Fruit fly (Drosophila melanogaster) whole organism, embryonic: ENCODE results near the gene CG43059.

Experiments
- ATbp ChIP-seq: fragments of 200-800 bp; sonication (Bioruptor generic); optimal IDR thresholded peaks from 2 replicates; lab custom pipeline; 2017; ENCODE audit warnings: missing biosample characterization, mild to moderate bottlenecking, missing genetic modification characterization, missing genetic modification reagents
- Bdp1 ChIP-seq: fragments of 200-800 bp; sonication (Bioruptor generic); optimal IDR thresholded peaks from 3 replicates; lab custom pipeline; 2016; ENCODE audit warnings: missing biosample characterization, missing genetic modification characterization
- CG10267 ChIP-seq: fragments of 200-800 bp; sonication (Bioruptor generic); optimal IDR thresholded peaks from 2 replicates; lab custom pipeline; 2018; ENCODE audit warnings: missing biosample characterization, mild to moderate bottlenecking, missing genetic modification characterization, moderate library complexity
- CG10274 ChIP-seq: fragments of 200-800 bp; sonication (Bioruptor generic); optimal IDR thresholded peaks from 3 replicates; lab custom pipeline; 2017; ENCODE audit warnings: missing biosample characterization, mild to moderate bottlenecking, missing genetic modification characterization
- CG10431 ChIP-seq: fragments of 200-800 bp; sonication (Bioruptor generic); optimal IDR thresholded peaks from 3 replicates; lab custom pipeline; 2018; ENCODE audit warnings: missing biosample characterization, mild to moderate bottlenecking, missing genetic modification characterization
- CG12071 ChIP-seq: fragments of 200-800 bp; sonication (Bioruptor generic); optimal IDR thresholded peaks from 3 replicates; lab custom pipeline; 2018; ENCODE audit warnings: missing biosample characterization, mild to moderate bottlenecking, missing genetic modification characterization
- CG12155 ChIP-seq: fragments of 200-800 bp; sonication (Bioruptor generic); optimal IDR thresholded peaks from 3 replicates; lab custom pipeline; 2016; ENCODE audit warnings: missing biosample characterization, missing genetic modification characterization
- CG12659 ChIP-seq: fragments of 200-800 bp; sonication (Bioruptor generic); optimal IDR thresholded peaks from 3 replicates; lab custom pipeline; 2017; ENCODE audit warnings: mild to moderate bottlenecking, missing biosample characterization, missing genetic modification reagents, missing genetic modification characterization
- CG14965 ChIP-seq: fragments of 200-800 bp; sonication (Bioruptor generic); optimal IDR thresholded peaks from 2 replicates; lab custom pipeline; 2016; ENCODE audit warnings: missing biosample characterization, missing genetic modification characterization, borderline replicate concordance
- CG1529 ChIP-seq: fragments of 200-800 bp; sonication (Bioruptor generic); optimal IDR thresholded peaks from 3 replicates; lab custom pipeline; 2018; ENCODE audit warnings: missing biosample characterization, missing genetic modification characterization
- CG15479 ChIP-seq: fragments of 200-800 bp; sonication (Bioruptor generic); optimal IDR thresholded peaks from 3 replicates; lab custom pipeline; 2019; ENCODE audit warnings: missing biosample characterization, mild to moderate bottlenecking, missing genetic modification characterization, moderate library complexity
- CG17829 ChIP-seq: fragments of 200-800 bp; optimal IDR thresholded peaks from 2 replicates; lab custom pipeline; 2019; ENCODE audit warnings: missing biosample characterization, mild to moderate bottlenecking, missing genetic modification characterization, moderate library complexity
- CG18011 ChIP-seq: fragments of 200-800 bp; sonication (Bioruptor generic); optimal IDR thresholded peaks from 2 replicates; lab custom pipeline; 2017; ENCODE audit warnings: missing biosample characterization, missing genetic modification characterization, mild to moderate bottlenecking, moderate library complexity, missing genotype
- CG18262 ChIP-seq: fragments of 200-800 bp; optimal IDR thresholded peaks from 3 replicates; lab custom pipeline; 2019; ENCODE audit warnings: missing biosample characterization, mild to moderate bottlenecking, missing genetic modification characterization, moderate library complexity
- CG18599 ChIP-seq: fragments of 200-800 bp; sonication (Bioruptor generic); optimal IDR thresholded peaks from 3 replicates; lab custom pipeline; 2017; ENCODE audit warnings: missing biosample characterization, missing genetic modification characterization, mild to moderate bottlenecking, moderate library complexity, missing genetic modification reagents
- CG2889 ChIP-seq: fragments of 200-800 bp; sonication (Bioruptor generic); IDR thresholded peaks from 3 replicates; pipeline ENCODE4 v1.3.6; 2022; ENCODE audit warnings: missing biosample characterization, missing genetic modification characterization
- CG30403 ChIP-seq: fragments of 200-800 bp; sonication (Bioruptor generic); optimal IDR thresholded peaks from 3 replicates; lab custom pipeline; 2016; ENCODE audit warnings: missing biosample characterization, missing genetic modification characterization
- CG31388 ChIP-seq: fragments of 200-800 bp; sonication (Bioruptor generic); optimal IDR thresholded peaks from 2 replicates; lab custom pipeline; 2016; ENCODE audit warnings: missing biosample characterization, missing genetic modification characterization
- CG4424 ChIP-seq: fragments of 200-800 bp; sonication (Bioruptor generic); optimal IDR thresholded peaks from 3 replicates; lab custom pipeline; 2016; ENCODE audit warnings: missing biosample characterization, missing genetic modification characterization
- CG4730 ChIP-seq: fragments of 200-800 bp; sonication (Bioruptor generic); IDR thresholded peaks from 2 replicates; pipeline ENCODE4 v1.3.6; 2022; ENCODE audit warnings: missing biosample characterization, missing genetic modification characterization
- CG7556 ChIP-seq: fragments of 200-800 bp; sonication (Bioruptor generic); optimal IDR thresholded peaks from 2 replicates; lab custom pipeline; 2017; ENCODE audit warnings: missing biosample characterization, mild to moderate bottlenecking, missing genetic modification characterization
- CHES-1-like ChIP-seq: fragments of 200-800 bp; sonication (Bioruptor generic); optimal IDR thresholded peaks from 2 replicates; lab custom pipeline; 2016; ENCODE audit warnings: missing biosample characterization, missing genetic modification characterization
- Doc2 ChIP-seq: fragments of 200-800 bp; sonication (Bioruptor generic); IDR thresholded peaks from 2 replicates; pipeline ENCODE4 v1.3.6; 2022; ENCODE audit warnings: missing biosample characterization, missing genetic modification characterization
- Dp ChIP-seq: fragments of 200-800 bp; sonication (Bioruptor generic); optimal IDR thresholded peaks from 2 replicates; lab custom pipeline; 2018; ENCODE audit warnings: missing biosample characterization, mild to moderate bottlenecking, missing genetic modification characterization, moderate library complexity
- Hey ChIP-seq: fragments of 200-800 bp; sonication (Bioruptor generic); optimal IDR thresholded peaks from 3 replicates; lab custom pipeline; 2018; ENCODE audit warnings: missing biosample characterization, mild to moderate bottlenecking, missing genetic modification characterization
- Hr3 ChIP-seq: fragments of 200-800 bp; sonication (Bioruptor generic); optimal IDR thresholded peaks from 3 replicates; lab custom pipeline; 2016; ENCODE audit warnings: missing biosample characterization, missing genetic modification characterization
- Med ChIP-seq: fragments of 200-800 bp; sonication (Bioruptor generic); peaks from one replicate; lab custom pipeline; 2016; ENCODE audit warnings: missing biosample characterization, missing genetic modification characterization, mild to moderate bottlenecking, inconsistent platforms, moderate library complexity
- Nf-YC ChIP-seq: fragments of 200-800 bp; optimal IDR thresholded peaks from 3 replicates; lab custom pipeline; 2019; ENCODE audit warnings: missing biosample characterization, mild to moderate bottlenecking, missing genetic modification characterization, moderate library complexity
- Optix ChIP-seq: fragments of 200-800 bp; sonication (Bioruptor generic); IDR thresholded peaks from 3 replicates; pipeline ENCODE4 v1.3.6; 2022; ENCODE audit warnings: missing biosample characterization, missing genetic modification characterization
- Pdp1 ChIP-seq, 2 experiments: fragments of 200-800 bp; sonication (Bioruptor generic); optimal IDR thresholded peaks; 3 replicates each; lab custom pipeline; 2016; ENCODE audit warnings: missing biosample characterization in 2 of 2, missing genetic modification characterization in 2 of 2, mild to moderate bottlenecking in 1 of 2, moderate library complexity in 1 of 2
- Sox102F ChIP-seq: fragments of 200-800 bp; sonication (Bioruptor generic); optimal IDR thresholded peaks from 2 replicates; lab custom pipeline; 2018; ENCODE audit warnings: missing biosample characterization, mild to moderate bottlenecking, missing genetic modification characterization, moderate library complexity
- dan ChIP-seq: fragments of 200-800 bp; sonication (Bioruptor generic); IDR thresholded peaks from 2 replicates; pipeline ENCODE4 v1.3.6; 2022; ENCODE audit warnings: missing biosample characterization, missing genetic modification characterization
- dimm ChIP-seq: fragments of 200-800 bp; sonication (Bioruptor generic); IDR thresholded peaks from 2 replicates; pipeline ENCODE4 v1.3.6; 2022; ENCODE audit warnings: missing biosample characterization, missing genetic modification characterization
- dm ChIP-seq: fragments of 200-800 bp; sonication (Bioruptor generic); optimal IDR thresholded peaks from 3 replicates; lab custom pipeline; 2016; ENCODE audit warnings: missing biosample characterization, missing genetic modification characterization
- esg ChIP-seq: fragments of 200-800 bp; sonication (Bioruptor generic); conservative IDR thresholded peaks from 2 replicates; pipeline ENCODE4 v1.3.6; 2022; ENCODE audit warnings: missing biosample characterization, missing genetic modification characterization
- eve ChIP-seq, 2 experiments: fragments of >200 bp; optimal IDR thresholded peaks; 2 replicates each; lab custom pipeline; 2017; ENCODE audit warnings: missing biosample characterization in 2 of 2, missing genetic modification characterization in 2 of 2
- gem ChIP-seq: fragments of 200-800 bp; sonication (Bioruptor generic); optimal IDR thresholded peaks from 2 replicates; lab custom pipeline; 2019; ENCODE audit warnings: missing biosample characterization, mild to moderate bottlenecking, missing genetic modification characterization, moderate library complexity
- gsb ChIP-seq: fragments of 200-800 bp; sonication (Bioruptor generic); IDR thresholded peaks from 2 replicates; pipeline ENCODE4 v1.3.6; 2022; ENCODE audit warnings: missing biosample characterization, missing genetic modification characterization
- gsb-n ChIP-seq: fragments of 200-800 bp; sonication (Bioruptor generic); optimal IDR thresholded peaks from 3 replicates; lab custom pipeline; 2018; ENCODE audit warnings: missing biosample characterization, mild to moderate bottlenecking, missing genetic modification characterization
- h ChIP-seq: fragments of >200 bp; optimal IDR thresholded peaks from 2 replicates; lab custom pipeline; 2017
- ham ChIP-seq: fragments of 200-800 bp; sonication (Bioruptor generic); IDR thresholded peaks from 2 replicates; pipeline ENCODE4 v1.3.6; 2022; ENCODE audit warnings: missing biosample characterization, missing genetic modification characterization
- her ChIP-seq: fragments of 200-800 bp; sonication (Bioruptor generic); optimal IDR thresholded peaks from 2 replicates; lab custom pipeline; 2016; ENCODE audit warnings: missing biosample characterization, missing genetic modification characterization
- inv ChIP-seq: fragments of 200-800 bp; sonication (Bioruptor generic); IDR thresholded peaks from 2 replicates; pipeline ENCODE4 v1.3.6; 2022; ENCODE audit warnings: missing biosample characterization, missing genetic modification characterization; ENCODE audit not compliant: partially characterized antibody
- lilli ChIP-seq: fragments of 200-800 bp; sonication (Bioruptor generic); optimal IDR thresholded peaks from 3 replicates; lab custom pipeline; 2016; ENCODE audit warnings: missing biosample characterization, missing genetic modification characterization
- nmo ChIP-seq: fragments of 200-800 bp; sonication (Bioruptor generic); optimal IDR thresholded peaks from 2 replicates; lab custom pipeline; 2018; ENCODE audit warnings: missing biosample characterization, mild to moderate bottlenecking, missing genetic modification characterization, moderate library complexity
- pan ChIP-seq, 4 experiments: fragments of >200 bp in 3 of 4; fragments of 200-800 bp in 1 of 4; sonication (Bioruptor generic) in 1 of 4; optimal IDR thresholded peaks in 3 of 4; IDR thresholded peaks in 1 of 4; 2 replicates each; pipeline versions ENCODE4 v1.3.6 to Lab custom; 2017 to 2022; ENCODE audit warnings: missing biosample characterization in 2 of 4, missing genetic modification characterization in 2 of 4, mixed read lengths in 1 of 4
- slou ChIP-seq: fragments of 200-800 bp; sonication (Bioruptor generic); optimal IDR thresholded peaks from 3 replicates; lab custom pipeline; 2016; ENCODE audit warnings: missing biosample characterization, missing genetic modification characterization
- zen ChIP-seq: fragments of 200-800 bp; sonication (Bioruptor generic); optimal IDR thresholded peaks from 3 replicates; lab custom pipeline; 2018; ENCODE audit warnings: missing biosample characterization, mild to moderate bottlenecking, missing genetic modification characterization, moderate library complexity

Gene CG43059

DNA sequence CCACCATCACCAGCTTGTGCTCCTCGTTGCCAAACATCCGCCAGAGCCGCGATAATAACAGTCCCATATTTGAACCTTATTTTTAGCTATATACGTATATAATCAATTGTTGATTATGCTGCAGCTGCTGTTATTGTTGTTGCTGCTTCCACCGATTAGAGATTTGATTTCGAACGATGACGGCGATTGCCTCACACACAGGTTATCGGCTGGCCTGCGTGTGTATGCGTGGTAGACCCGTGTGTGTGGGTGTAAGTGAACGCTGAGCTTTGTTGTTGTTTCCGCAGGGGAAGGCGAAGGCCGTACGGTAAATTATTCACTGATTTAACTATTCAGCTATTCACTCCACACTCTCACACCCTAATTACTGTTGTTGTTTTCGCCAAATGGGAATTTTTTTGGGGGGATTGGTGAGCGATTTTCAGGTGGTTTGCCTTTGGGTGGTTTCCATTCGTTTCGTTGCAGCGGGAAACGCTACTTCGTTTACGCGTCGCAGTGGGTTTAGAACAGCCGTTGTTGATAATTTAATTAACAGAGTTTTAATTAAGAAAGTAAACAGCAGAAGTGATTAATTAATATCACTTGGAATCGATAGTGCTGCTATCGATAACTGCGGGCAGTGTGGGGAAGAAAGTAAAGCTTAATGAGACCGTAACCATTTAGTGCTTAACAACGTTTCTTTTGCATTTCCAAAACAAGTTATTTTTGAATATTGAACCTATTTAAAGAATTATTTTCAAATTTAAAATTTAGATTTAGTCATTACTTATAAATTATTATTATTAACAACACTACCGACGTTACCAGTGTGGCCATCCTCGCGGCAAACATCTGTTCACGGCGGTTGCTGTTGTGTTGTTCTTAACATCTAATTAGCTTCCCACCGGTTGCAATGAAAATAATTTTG, 19.3 kb downstream of the CG43059 start, which contains the start of the genes Arl5 and CG13671 (continued):
- TF ChIP-seq CG12155 (GFP tag; lab: Kevin White, UChicago) (peak; percentile 88), slou (GFP tag; lab: Kevin White, UChicago) (peak; percentile 79), Bdp1 (GFP tag; lab: Kevin White, UChicago) (peak; percentile 61), gem (peak; percentile 88), CHES-1-like (GFP tag; lab: Kevin White, UChicago) (peak; percentile 23), dan (GFP tag; lab: Robert Waterston, UW) (peak; percentile 12; the same call in 1 of the 2 replicates), zen (peak; percentile 90), gsb-n (tag; lab: Kevin White, UChicago) (peak; percentile 76), CG7556 (peak; percentile 75), CG2889 (peak; percentile 68; the same call in 1 of the 3 replicates), Optix (GFP tag; lab: Robert Waterston, UW) (peak; percentile 62; the same call in 1 of the 3 replicates), lilli (GFP tag; lab: Kevin White, UChicago) (peak; percentile 85), CG4424 (GFP tag; lab: Kevin White, UChicago) (peak; percentile 83), esg (GFP tag; lab: Robert Waterston, UW) (peak; percentile 67), Doc2 (no peak), Med (GFP tag; lab: Kevin White, UChicago) (peak; percentile 92), Hey (tag; lab: Kevin White, UChicago) (no peak), CG17829 (tag; lab: Kevin White, UChicago) (peak; percentile 79), Hr3 (GFP tag; lab: Kevin White, UChicago) (peak; percentile 86)

DNA sequence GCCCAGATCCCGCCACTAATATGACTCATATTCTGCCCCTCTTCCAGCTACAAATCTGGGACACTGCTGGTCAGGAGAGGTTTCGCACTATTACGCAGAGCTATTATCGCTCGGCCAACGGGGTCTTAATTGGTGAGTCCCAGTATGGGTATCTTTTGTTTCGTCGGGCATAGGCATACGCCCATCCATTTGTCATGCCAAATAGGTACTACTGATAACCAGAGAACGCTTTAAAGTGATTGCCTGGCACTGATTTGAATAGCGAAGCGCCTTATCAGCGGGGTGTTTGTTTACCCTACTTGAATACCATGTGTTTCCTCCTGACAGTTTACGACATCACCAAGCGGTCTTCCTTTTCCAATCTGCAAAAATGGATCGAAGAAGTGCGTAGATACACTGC, 21.3 kb downstream of the CG43059 start:
- TF ChIP-seq CG10274 (GFP tag; lab: Kevin White, UChicago) (no peak), eve (GFP tag; optimal IDR thresholded peaks at IDR 0.05; lab: Kevin White, UChicago) (no peak), CG18011 (GFP tag; lab: Kevin White, UChicago) (no peak), dm (GFP tag; lab: Kevin White, UChicago) (no peak), h (lab: Kevin White, UChicago) (no peak), CG31388 (no peak), her (GFP tag; lab: Kevin White, UChicago) (no peak), nmo (GFP tag; lab: Kevin White, UChicago) (no peak), CG14965 (GFP tag; lab: Kevin White, UChicago) (no peak), Dp (GFP tag; lab: Kevin White, UChicago) (no peak), CG10431 (GFP tag; lab: Kevin White, UChicago) (no peak), CG30403 (GFP tag; lab: Kevin White, UChicago) (no peak), Pdp1 (GFP tag; optimal IDR thresholded peaks at IDR 0.05; lab: Kevin White, UChicago) (peak in 1 of 2 experiments; percentile 1), gsb (no peak), Nf-YC (no peak), CG18599 (GFP tag; lab: Kevin White, UChicago) (no peak), CG1529 (GFP tag; lab: Kevin White, UChicago) (no peak), ham (GFP tag; lab: Robert Waterston, UW) (no peak), CG4730 (GFP tag; lab: Robert Waterston, UW) (no peak), CG18262 (tag; lab: Kevin White, UChicago) (no peak), CG15479 (GFP tag; lab: Kevin White, UChicago) (peak; percentile 63), dimm (no peak), pan (optimal IDR thresholded peaks at IDR 0.05; lab: Kevin White, UChicago) (no peak), pan (GFP tag; optimal IDR thresholded peaks at IDR 0.05 in 1 of 2, IDR thresholded peaks at IDR 0.05 in 1 of 2) (no peak), Sox102F (GFP tag; lab: Kevin White, UChicago) (no peak), CG12071 (GFP tag; lab: Kevin White, UChicago) (no peak), CG12659 (GFP tag; lab: Kevin White, UChicago) (no peak), inv (GFP tag; lab: Robert Waterston, UW) (no peak), CG10267 (no peak), ATbp (GFP tag; lab: Kevin White, UChicago) (no peak)
